Worm (Caenorhabditis elegans) whole organism, L4 larva: ENCODE measurements around the gene sth-1.

ENCODE experiments used
- F37D6.2 ChIP-seq: sonication (generic microtip); optimal IDR thresholded peaks from 2 replicates; lab custom pipeline; 2016; ENCODE audit warnings: mild to moderate bottlenecking, missing genetic modification characterization, missing compliant biosample characterization
- ceh-28 ChIP-seq: fragments of 150-350 bp; optimal IDR thresholded peaks from 2 replicates; lab custom pipeline; 2014; ENCODE audit warnings: missing biosample characterization, missing genetic modification reagents, missing genetic modification characterization
- fkh-10 ChIP-seq: fragments of 150-350 bp; optimal IDR thresholded peaks from 2 replicates; lab custom pipeline; 2014; ENCODE audit warnings: missing biosample characterization, missing genetic modification reagents, missing genetic modification characterization
- fos-1 ChIP-seq: fragments of 150-350 bp; optimal IDR thresholded peaks from 2 replicates; lab custom pipeline; 2014; ENCODE audit warnings: missing biosample characterization, missing genetic modification characterization
- madf-5 ChIP-seq, 2 experiments: fragments of 200-800 bp; sonication (Bioruptor generic); IDR thresholded peaks; 2 replicates each; pipeline ENCODE4 v1.3.6; 2022; ENCODE audit warnings: missing compliant biosample characterization in 2 of 2, missing genetic modification characterization in 2 of 2
- nhr-10 ChIP-seq: fragments of 150-350 bp; optimal IDR thresholded peaks from 2 replicates; lab custom pipeline; 2014; ENCODE audit warnings: missing biosample characterization, missing genetic modification characterization
- php-3 ChIP-seq: fragments of 200-800 bp; sonication (Bioruptor generic); IDR thresholded peaks from 2 replicates; pipeline ENCODE4 v1.3.6; 2022; ENCODE audit warnings: missing genetic modification reagents, missing genetic modification characterization, missing compliant biosample characterization

DNA sequence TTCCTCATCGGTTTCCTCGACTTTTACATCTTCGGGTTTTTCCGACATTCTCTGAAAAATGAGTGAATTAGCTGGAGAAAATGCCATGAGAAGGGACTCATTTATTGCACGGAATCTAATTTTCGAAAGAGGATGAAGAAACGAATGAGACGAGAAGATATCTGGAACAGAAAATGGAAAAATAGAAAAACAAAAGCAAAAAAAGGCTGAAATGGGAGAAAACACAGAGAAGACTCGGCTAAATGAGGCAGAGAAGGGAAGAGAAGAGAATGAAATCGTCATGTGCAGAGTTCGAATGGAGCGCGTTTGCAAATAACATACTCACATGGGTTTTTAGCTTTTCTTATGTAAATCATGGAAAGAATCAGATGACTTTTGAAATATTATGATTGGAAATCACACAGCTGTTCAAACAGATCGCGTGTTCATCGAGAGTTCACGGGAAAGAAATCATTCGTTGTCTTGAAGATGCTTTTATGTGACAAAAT lies 38.0 kb upstream of the sth-1 start, which contains the start of gene Y97E10AR.6:
- no peak for TF ChIP-seq fkh-10 (GFP tag; lab: Kevin White, UChicago)
- no peak for TF ChIP-seq php-3 (GFP tag; lab: Robert Waterston, UW)
- no peak for TF ChIP-seq madf-5 (GFP tag; IDR thresholded peaks at IDR 0.05; lab: Robert Waterston, UW)
- TF ChIP-seq fos-1 (tag; lab: Kevin White, UChicago) = no peak
- no peak for TF ChIP-seq F37D6.2 (tag; lab: Kevin White, UChicago)
- no peak for TF ChIP-seq nhr-10 (tag; lab: Kevin White, UChicago)
- no peak for TF ChIP-seq ceh-28 (tag; lab: Kevin White, UChicago)
